Fruit fly (Drosophila melanogaster): ENCODE data around the gene TwdlZ.

DNA sequence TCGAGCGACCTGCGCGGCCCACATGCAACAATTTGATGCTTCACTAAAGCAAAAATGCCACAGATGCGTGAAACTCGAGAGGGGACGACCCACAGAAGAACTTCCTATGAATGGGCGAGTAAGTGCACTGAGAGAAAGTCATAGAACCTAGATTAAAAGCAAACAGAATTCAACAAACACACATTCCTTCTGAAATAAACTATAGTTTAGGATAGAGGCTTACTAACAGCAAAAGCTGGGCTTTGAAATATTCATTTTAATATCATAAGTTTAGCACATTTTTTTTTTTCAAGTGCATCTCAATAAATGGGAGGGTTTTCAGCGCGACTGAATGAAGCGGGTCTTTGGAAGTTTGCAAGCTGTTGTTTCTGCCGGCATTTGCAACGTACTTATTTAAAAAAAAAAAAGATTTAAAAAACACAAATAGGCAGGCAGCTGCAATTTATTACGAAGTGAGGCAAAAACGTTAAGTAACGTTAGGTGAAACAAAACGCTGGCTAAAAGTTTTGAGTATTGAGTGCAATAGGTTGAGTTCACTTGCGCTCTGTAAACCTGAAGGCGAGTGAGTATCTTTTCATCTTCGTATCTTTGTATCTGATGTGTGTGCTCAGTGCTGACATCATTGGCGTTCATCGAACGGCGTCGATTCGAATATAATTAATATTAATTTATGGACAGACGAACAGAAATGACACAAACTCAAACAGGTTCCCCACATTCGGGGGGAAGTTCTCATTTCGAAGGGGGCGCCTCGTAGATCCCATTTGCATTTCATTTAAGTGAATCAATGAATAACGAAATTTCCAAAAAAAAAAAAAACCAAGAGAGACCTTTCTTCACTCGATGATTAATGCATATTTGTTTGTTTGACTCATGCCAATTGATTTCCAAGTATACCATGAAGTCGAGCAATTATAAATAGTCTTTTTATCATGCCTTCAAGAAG, 35.2 kb downstream of the TwdlZ start:
- peak; percentile 28 to 45 for TF ChIP-seq salr (GFP tag; optimal IDR thresholded peaks at IDR 0.05)
- TF ChIP-seq Met (GFP tag; optimal IDR thresholded peaks at IDR 0.05) = peak; percentile 39
- TF ChIP-seq lz (GFP tag; optimal IDR thresholded peaks at IDR 0.05) = peak; percentile 21
- no peak for TF ChIP-seq CG6854 (GFP tag; optimal IDR thresholded peaks at IDR 0.05)
- peak; percentile 52 for TF ChIP-seq pdm3 (GFP tag; optimal IDR thresholded peaks at IDR 0.05)
- no peak for TF ChIP-seq Smox (GFP tag; optimal IDR thresholded peaks at IDR 0.05)
- no peak for TF ChIP-seq Hr38 (GFP tag; optimal IDR thresholded peaks at IDR 0.05)
- peak; percentile 50 for TF ChIP-seq OdsH (GFP tag; optimal IDR thresholded peaks at IDR 0.05)
- TF ChIP-seq CG16779 (tag; optimal IDR thresholded peaks at IDR 0.05) = no peak
- TF ChIP-seq acj6 (GFP tag; optimal IDR thresholded peaks at IDR 0.05) = peak; percentile 51
